Worm (Caenorhabditis elegans) whole organism, young adult: ENCODE data around the gene Y37E11AL.3.

ENCODE experiments used
- C17E4.6 ChIP-seq: fragments of 200-800 bp; sonication (Bioruptor generic); IDR thresholded peaks from 2 replicates; pipeline ENCODE4 v1.3.6; 2022; ENCODE audit warnings: missing genetic modification reagents, missing genetic modification characterization, missing compliant biosample characterization
- F49E8.2 ChIP-seq: sonication (generic microtip); optimal IDR thresholded peaks from 3 replicates; lab custom pipeline; 2017; ENCODE audit warnings: missing genetic modification characterization, mild to moderate bottlenecking, missing compliant biosample characterization, antibody characterized with exemption, moderate library complexity; ENCODE audit not compliant: insufficient read depth
- Y53F4B.3 ChIP-seq: fragments of 200-800 bp; sonication (Bioruptor generic); IDR thresholded peaks from 2 replicates; pipeline ENCODE4 v1.3.6; 2022; ENCODE audit warnings: missing genetic modification reagents, missing genetic modification characterization, missing compliant biosample characterization
- Y79H2A.3 ChIP-seq: fragments of 200-800 bp; sonication (Bioruptor generic); conservative IDR thresholded peaks from 2 replicates; pipeline ENCODE4 v1.3.6; 2022; ENCODE audit warnings: missing genetic modification reagents, missing genetic modification characterization, missing compliant biosample characterization
- ama-1 ChIP-seq, 3 experiments: fragments of 150-350 bp in 1 of 3; sonication (generic microtip) in 2 of 3; optimal IDR thresholded peaks; 2 replicates each; lab custom pipeline; 2014 to 2018; ENCODE audit warnings: missing biosample characterization in 2 of 3, missing genetic modification characterization in 2 of 3, missing genetic modification reagents in 2 of 3
- athp-1 ChIP-seq: sonication (generic microtip); optimal IDR thresholded peaks from 2 replicates; lab custom pipeline; 2017; ENCODE audit warnings: mild to moderate bottlenecking, missing genetic modification characterization, missing compliant biosample characterization
- bed-1 ChIP-seq: fragments of 200-800 bp; sonication (Bioruptor generic); IDR thresholded peaks from 2 replicates; pipeline ENCODE4 v1.3.6; 2022; ENCODE audit warnings: missing genetic modification reagents, missing genetic modification characterization, missing compliant biosample characterization
- him-1 ChIP-seq: sonication (generic microtip); optimal IDR thresholded peaks from 2 replicates; lab custom pipeline; 2016; ENCODE audit warnings: missing genotype, missing genetic modification reagents, missing genetic modification characterization, missing compliant biosample characterization
- lin-35 ChIP-seq, 3 experiments: fragments of 150-350 bp in 2 of 3; sonication (generic microtip) in 1 of 3; optimal IDR thresholded peaks; 2 replicates each; lab custom pipeline; 2014 to 2018; ENCODE audit warnings: missing biosample characterization in 3 of 3, missing genetic modification characterization in 3 of 3, missing genetic modification reagents in 3 of 3
- snpc-1.3 ChIP-seq: sonication (generic microtip); optimal IDR thresholded peaks from 2 replicates; lab custom pipeline; 2017; ENCODE audit warnings: missing genetic modification characterization, mild to moderate bottlenecking, missing compliant biosample characterization, antibody characterized with exemption, moderate library complexity, missing genotype, missing genetic modification reagents; ENCODE audit not compliant: insufficient read depth
- unc-130 ChIP-seq: sonication (generic microtip); optimal IDR thresholded peaks from 2 replicates; lab custom pipeline; 2016; ENCODE audit warnings: missing genetic modification reagents, missing genetic modification characterization, missing compliant biosample characterization

DNA sequence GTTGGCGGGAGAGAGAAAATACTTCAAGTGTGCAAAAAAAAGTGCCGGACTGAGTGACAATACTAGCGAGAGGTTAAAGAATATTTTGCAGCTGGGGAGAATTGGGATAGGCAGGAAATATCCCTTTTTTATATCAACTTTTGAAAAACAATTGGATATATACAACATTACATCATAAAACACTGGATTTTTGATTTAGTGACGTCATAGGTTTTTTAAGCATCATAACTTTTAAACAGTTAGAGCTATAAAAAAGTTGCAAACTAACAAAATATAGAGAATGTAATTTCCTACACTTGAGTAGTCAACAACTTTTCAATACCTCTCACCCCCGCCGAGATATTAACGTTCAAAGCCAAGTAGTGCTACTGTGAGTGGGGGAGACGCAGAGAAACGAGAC, 16.0 kb downstream of the Y37E11AL.3 start:
- TF ChIP-seq ama-1 (optimal IDR thresholded peaks at IDR 0.05; lab: Kevin White, UChicago) (no peak), ama-1 (GFP tag; optimal IDR thresholded peaks at IDR 0.05; lab: Kevin White, UChicago) (no peak), Y79H2A.3 (no peak), F49E8.2 (no peak), athp-1 (tag; lab: Kevin White, UChicago) (no peak), snpc-1.3 (tag; lab: Kevin White, UChicago) (no peak), him-1 (tag; lab: Kevin White, UChicago) (no peak), C17E4.6 (GFP tag; lab: Robert Waterston, UW) (no peak), unc-130 (no peak), Y53F4B.3 (no peak), bed-1 (GFP tag; lab: Robert Waterston, UW) (no peak), lin-35 (GFP tag; optimal IDR thresholded peaks at IDR 0.05; lab: Kevin White, UChicago) (no peak)
